Fruit fly (Drosophila melanogaster): ENCODE data around the gene CG13375.

DNA sequence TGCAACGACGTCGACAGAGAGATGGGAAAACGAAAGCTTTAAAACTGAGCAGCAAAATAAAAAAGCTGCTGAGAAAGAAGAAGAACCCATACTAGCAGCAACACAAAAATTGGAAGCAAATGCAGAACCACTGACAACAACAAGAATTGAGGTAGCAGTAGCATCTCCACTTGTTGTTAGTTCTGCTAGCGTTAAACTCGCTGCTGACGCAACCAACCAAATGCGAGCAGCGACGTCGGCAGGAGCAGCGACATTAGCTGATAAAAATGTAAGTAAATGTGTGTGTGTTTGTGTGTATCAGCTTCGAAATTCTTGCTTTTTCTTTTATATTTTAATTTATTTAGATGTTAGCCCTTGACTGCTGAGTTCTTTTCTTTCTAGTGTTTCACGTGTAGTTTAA lies 47.4 kb downstream of the CG13375 start:
- TF ChIP-seq Sin3A (optimal IDR thresholded peaks at IDR 0.05): no peak
- no peak for TF ChIP-seq insv (optimal IDR thresholded peaks at IDR 0.05)
- no peak for TF ChIP-seq psq (optimal IDR thresholded peaks at IDR 0.05)
- no peak for TF ChIP-seq Myc (optimal IDR thresholded peaks at IDR 0.05)
